Worm (Caenorhabditis elegans): ENCODE data around the gene cki-2.

DNA sequence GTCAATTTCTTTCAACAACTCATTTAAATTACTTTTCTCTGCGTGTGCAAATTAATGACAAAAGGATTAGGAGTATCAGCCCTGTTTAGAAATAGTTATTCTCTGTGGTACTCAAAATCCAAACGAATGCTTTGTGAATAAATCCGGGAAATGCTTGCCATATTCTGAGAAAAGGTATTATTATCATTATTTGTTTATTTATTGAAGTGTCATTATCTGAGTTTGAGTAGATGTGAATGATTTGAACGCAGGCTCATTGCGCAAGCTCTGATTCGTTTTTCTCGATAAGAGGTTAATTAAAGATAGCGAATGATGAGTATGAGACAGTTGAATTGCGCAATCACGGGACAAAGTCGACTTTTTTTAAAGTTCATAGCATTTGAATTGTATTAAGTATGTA, 11.6 kb downstream of the cki-2 start:
- no peak for TF ChIP-seq nhr-11 (tag; optimal IDR thresholded peaks at IDR 0.05)
- no peak for TF ChIP-seq unc-62 (GFP tag; optimal IDR thresholded peaks at IDR 0.05)
- no peak for TF ChIP-seq unc-39 (tag; optimal IDR thresholded peaks at IDR 0.05)
- no peak for TF ChIP-seq lin-13 (GFP tag; optimal IDR thresholded peaks at IDR 0.05)
